Fruit fly (Drosophila melanogaster) whole organism, wandering third instar larva: ENCODE results near the gene CG9757.

Experiments used
- N ChIP-seq: fragments of >200 bp; optimal IDR thresholded peaks from 2 replicates; lab custom pipeline; 2018; ENCODE audit warnings: missing biosample characterization, missing external identifiers, missing genetic modification characterization
- OdsH ChIP-seq: fragments of 200-800 bp; sonication (Bioruptor generic); optimal IDR thresholded peaks from 2 replicates; lab custom pipeline; 2016; ENCODE audit warnings: missing biosample characterization, mild to moderate bottlenecking, missing genetic modification characterization
- Sp1 ChIP-seq: fragments of 200-800 bp; sonication (Bioruptor generic); optimal IDR thresholded peaks from 3 replicates; lab custom pipeline; 2019; ENCODE audit warnings: missing biosample characterization, mild to moderate bottlenecking, missing genetic modification characterization, moderate library complexity
- h ChIP-seq: fragments of 200-800 bp; sonication (Bioruptor generic); optimal IDR thresholded peaks from 3 replicates; lab custom pipeline; 2016; ENCODE audit warnings: missing biosample characterization, mild to moderate bottlenecking, missing genetic modification characterization
- lola ChIP-seq: fragments of >200 bp; optimal IDR thresholded peaks from 2 replicates; lab custom pipeline; 2017; ENCODE audit warnings: missing biosample characterization, missing genetic modification characterization
- psq ChIP-seq: fragments of 200-800 bp; sonication (Bioruptor generic); optimal IDR thresholded peaks from 3 replicates; lab custom pipeline; 2017; ENCODE audit warnings: missing biosample characterization, mild to moderate bottlenecking, missing genetic modification characterization, moderate library complexity
- sage ChIP-seq: fragments of 200-800 bp; sonication (Bioruptor generic); optimal IDR thresholded peaks from 2 replicates; lab custom pipeline; 2016; ENCODE audit warnings: missing biosample characterization, mild to moderate bottlenecking, missing genetic modification characterization

DNA sequence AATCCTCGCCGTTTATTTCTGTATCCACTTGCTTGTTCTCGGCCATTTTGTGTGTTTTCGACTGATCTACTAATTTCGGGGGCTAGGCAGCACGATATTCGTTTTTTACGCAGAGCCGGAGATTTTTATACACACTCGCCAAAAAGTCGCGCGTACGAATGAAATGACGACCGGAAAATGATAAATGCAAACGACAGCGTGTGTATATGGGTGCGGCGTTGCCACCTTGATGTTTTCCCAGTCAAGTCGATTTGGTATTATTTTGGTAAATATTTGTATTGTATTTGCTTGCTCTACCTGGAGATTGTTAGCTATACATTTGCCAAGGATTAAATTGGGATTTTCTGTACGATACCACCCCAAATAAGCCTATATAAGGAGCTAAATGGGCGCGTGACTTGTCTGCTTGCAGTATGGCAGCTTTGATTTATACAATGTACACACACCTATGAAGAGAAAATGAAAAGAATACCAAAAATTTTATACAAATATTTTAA lies 33.7 kb upstream of the CG9757 start, which contains the start of gene sqd:
- TF ChIP-seq psq (GFP tag; lab: Kevin White, UChicago) (no peak), N (GFP tag; lab: Kevin White, UChicago) (no peak), Sp1 (GFP tag; lab: Kevin White, UChicago) (peak; percentile 71), OdsH (GFP tag; lab: Kevin White, UChicago) (peak; percentile 47), lola (GFP tag; lab: Kevin White, UChicago) (no peak), sage (GFP tag; lab: Kevin White, UChicago) (peak; percentile 1), h (GFP tag; lab: Kevin White, UChicago) (peak; percentile 69)
